Fruit fly (Drosophila melanogaster) whole organism, embryonic: ENCODE measurements around the gene CG5516.
A peak's percentile ranks its signal among the peaks of the same experiment; 100 is the strongest.

ENCODE experiments used
- B-H1 ChIP-seq: fragments of 200-800 bp; sonication (Bioruptor generic); IDR thresholded peaks from 3 replicates; pipeline ENCODE4 v1.3.6; 2022; ENCODE audit warnings: missing biosample characterization, missing genetic modification characterization
- CG10431 ChIP-seq: fragments of 200-800 bp; sonication (Bioruptor generic); optimal IDR thresholded peaks from 3 replicates; lab custom pipeline; 2018; ENCODE audit warnings: missing biosample characterization, mild to moderate bottlenecking, missing genetic modification characterization
- CG11093 ChIP-seq: fragments of 200-800 bp; sonication (Bioruptor generic); IDR thresholded peaks from 3 replicates; pipeline ENCODE4 v1.3.6; 2022; ENCODE audit warnings: missing biosample characterization, missing genetic modification characterization
- CG12299 ChIP-seq: fragments of 200-800 bp; sonication (Bioruptor generic); optimal IDR thresholded peaks from 2 replicates; lab custom pipeline; 2018; ENCODE audit warnings: missing biosample characterization, mild to moderate bottlenecking, missing genetic modification characterization
- CG13894 ChIP-seq: fragments of 200-800 bp; sonication (Bioruptor generic); optimal IDR thresholded peaks from 3 replicates; lab custom pipeline; 2018; ENCODE audit warnings: missing biosample characterization, mild to moderate bottlenecking, missing genetic modification characterization, moderate library complexity
- CG14965 ChIP-seq: fragments of 200-800 bp; sonication (Bioruptor generic); optimal IDR thresholded peaks from 2 replicates; lab custom pipeline; 2016; ENCODE audit warnings: missing biosample characterization, missing genetic modification characterization, borderline replicate concordance
- CG1529 ChIP-seq: fragments of 200-800 bp; sonication (Bioruptor generic); optimal IDR thresholded peaks from 3 replicates; lab custom pipeline; 2018; ENCODE audit warnings: missing biosample characterization, missing genetic modification characterization
- CG16863 ChIP-seq: fragments of 200-800 bp; sonication (Bioruptor generic); optimal IDR thresholded peaks from 3 replicates; lab custom pipeline; 2016; ENCODE audit warnings: missing biosample characterization, missing genetic modification characterization
- CG17829 ChIP-seq: fragments of 200-800 bp; optimal IDR thresholded peaks from 2 replicates; lab custom pipeline; 2019; ENCODE audit warnings: missing biosample characterization, mild to moderate bottlenecking, missing genetic modification characterization, moderate library complexity
- CG18764 ChIP-seq: fragments of 200-800 bp; sonication (Bioruptor generic); optimal IDR thresholded peaks from 3 replicates; lab custom pipeline; 2016; ENCODE audit warnings: missing biosample characterization, missing genetic modification characterization
- CG2129 ChIP-seq: fragments of 200-800 bp; sonication (Bioruptor generic); IDR thresholded peaks from 2 replicates; pipeline ENCODE4 v1.3.6; 2022; ENCODE audit warnings: missing biosample characterization, missing genetic modification characterization; ENCODE audit not compliant: partially characterized antibody
- CG2875 ChIP-seq: fragments of 200-800 bp; sonication (Bioruptor generic); optimal IDR thresholded peaks from 2 replicates; lab custom pipeline; 2017; ENCODE audit warnings: missing biosample characterization, mild to moderate bottlenecking, missing genetic modification characterization, missing genetic modification reagents
- CG3726 ChIP-seq: fragments of 200-800 bp; sonication (Bioruptor generic); IDR thresholded peaks from 3 replicates; pipeline ENCODE4, ENCODE4 v1.3.6; 2022; ENCODE audit warnings: missing biosample characterization, missing genetic modification characterization
- CG3847 ChIP-seq: fragments of 200-800 bp; sonication (Bioruptor generic); IDR thresholded peaks from 2 replicates; pipeline ENCODE4 v1.3.6; 2022; ENCODE audit warnings: missing biosample characterization, missing genetic modification characterization
- CG4854 ChIP-seq: fragments of 200-800 bp; sonication (Bioruptor generic); optimal IDR thresholded peaks from 2 replicates; lab custom pipeline; 2016; ENCODE audit warnings: missing biosample characterization, missing genetic modification characterization, inconsistent platforms
- CG7271 ChIP-seq: fragments of 200-800 bp; sonication (Bioruptor generic); optimal IDR thresholded peaks from 2 replicates; lab custom pipeline; 2018; ENCODE audit warnings: missing biosample characterization, mild to moderate bottlenecking, missing genetic modification characterization, moderate library complexity
- CG7556 ChIP-seq: fragments of 200-800 bp; sonication (Bioruptor generic); optimal IDR thresholded peaks from 2 replicates; lab custom pipeline; 2017; ENCODE audit warnings: missing biosample characterization, mild to moderate bottlenecking, missing genetic modification characterization
- CG7963 ChIP-seq: fragments of 200-800 bp; sonication (Bioruptor generic); IDR thresholded peaks from 3 replicates; pipeline ENCODE4 v1.3.6; 2022; ENCODE audit warnings: missing biosample characterization, missing genetic modification characterization; ENCODE audit not compliant: partially characterized antibody
- CTCF ChIP-seq: fragments of 200-800 bp; sonication (Bioruptor generic); optimal IDR thresholded peaks from 2 replicates; lab custom pipeline; 2017; ENCODE audit warnings: missing biosample characterization, mild to moderate bottlenecking, missing genetic modification characterization, moderate library complexity
- Camta ChIP-seq: fragments of 200-800 bp; sonication (Bioruptor generic); optimal IDR thresholded peaks from 2 replicates; lab custom pipeline; 2016; ENCODE audit warnings: missing biosample characterization, missing genetic modification characterization
- D ChIP-seq, 2 experiments: fragments of 200-800 bp in 1 of 2; fragments of >200 bp in 1 of 2; sonication (Bioruptor generic) in 1 of 2; optimal IDR thresholded peaks; 2 replicates in 1 of 2; 3 replicates in 1 of 2; lab custom pipeline; 2017; ENCODE audit warnings: mild to moderate bottlenecking in 1 of 2, missing biosample characterization in 1 of 2, missing genetic modification characterization in 1 of 2, missing genetic modification reagents in 1 of 2
- D19A ChIP-seq: fragments of 200-800 bp; optimal IDR thresholded peaks from 3 replicates; lab custom pipeline; 2019; ENCODE audit warnings: missing biosample characterization, mild to moderate bottlenecking, missing genetic modification characterization, moderate library complexity
- Drgx ChIP-seq: fragments of 200-800 bp; sonication (Bioruptor generic); IDR thresholded peaks from 2 replicates; pipeline ENCODE4 v1.3.6; 2022; ENCODE audit warnings: missing biosample characterization, missing genetic modification characterization
- Ets65A ChIP-seq: fragments of 200-800 bp; sonication (Bioruptor generic); peaks from one replicate; lab custom pipeline; 2016; ENCODE audit warnings: missing biosample characterization, missing genetic modification characterization
- GATAe ChIP-seq: fragments of 200-800 bp; sonication (Bioruptor generic); conservative IDR thresholded peaks from 2 replicates; pipeline ENCODE4 v1.3.6; 2022; ENCODE audit warnings: missing biosample characterization, missing genetic modification characterization
- Hr3 ChIP-seq: fragments of 200-800 bp; sonication (Bioruptor generic); optimal IDR thresholded peaks from 3 replicates; lab custom pipeline; 2016; ENCODE audit warnings: missing biosample characterization, missing genetic modification characterization
- Lhr ChIP-seq: fragments of 200-800 bp; sonication (Bioruptor generic); optimal IDR thresholded peaks from 3 replicates; lab custom pipeline; 2017; ENCODE audit warnings: mild to moderate bottlenecking, missing biosample characterization, missing genetic modification reagents, missing genetic modification characterization
- Mad ChIP-seq: fragments of 200-800 bp; sonication (Bioruptor generic); optimal IDR thresholded peaks from 2 replicates; lab custom pipeline; 2016; ENCODE audit warnings: missing biosample characterization, missing genetic modification characterization
- NC2β ChIP-seq: fragments of 200-800 bp; sonication (Bioruptor generic); optimal IDR thresholded peaks from 2 replicates; lab custom pipeline; 2016; ENCODE audit warnings: missing biosample characterization, missing genetic modification characterization
- PHDP ChIP-seq: fragments of 200-800 bp; sonication (Bioruptor generic); optimal IDR thresholded peaks from 3 replicates; lab custom pipeline; 2018; ENCODE audit warnings: missing biosample characterization, mild to moderate bottlenecking, missing genetic modification characterization, moderate library complexity
- Sox100B ChIP-seq: fragments of 200-800 bp; sonication (Bioruptor generic); optimal IDR thresholded peaks from 3 replicates; lab custom pipeline; 2018; ENCODE audit warnings: missing biosample characterization, mild to moderate bottlenecking, missing genetic modification characterization
- Xbp1 ChIP-seq: fragments of 200-800 bp; sonication (Bioruptor generic); optimal IDR thresholded peaks from 3 replicates; lab custom pipeline; 2016; ENCODE audit warnings: missing biosample characterization, mild to moderate bottlenecking, missing genetic modification characterization
- YL-1 ChIP-seq: fragments of 200-800 bp; sonication (Bioruptor generic); optimal IDR thresholded peaks from 3 replicates; lab custom pipeline; 2017; ENCODE audit warnings: missing biosample characterization, mild to moderate bottlenecking, missing genetic modification characterization
- amos ChIP-seq: fragments of 200-800 bp; sonication (Bioruptor generic); IDR thresholded peaks from 2 replicates; pipeline ENCODE4 v1.3.6; 2022; ENCODE audit warnings: missing biosample characterization, missing genetic modification characterization; ENCODE audit not compliant: partially characterized antibody
- ash1 ChIP-seq: fragments of 200-800 bp; sonication (Bioruptor generic); optimal IDR thresholded peaks from 2 replicates; lab custom pipeline; 2018; ENCODE audit warnings: missing biosample characterization, mild to moderate bottlenecking, missing genetic modification characterization
- ato ChIP-seq: fragments of 200-800 bp; sonication (Bioruptor generic); IDR thresholded peaks from 2 replicates; pipeline ENCODE4 v1.3.6; 2022; ENCODE audit warnings: missing biosample characterization, missing genetic modification characterization; ENCODE audit not compliant: partially characterized antibody
- chif ChIP-seq, 2 experiments: fragments of 200-800 bp; sonication (Bioruptor generic); optimal IDR thresholded peaks; 3 replicates each; lab custom pipeline; 2016; ENCODE audit warnings: missing biosample characterization in 2 of 2, missing genetic modification characterization in 2 of 2
- chinmo ChIP-seq: fragments of 200-800 bp; sonication (Bioruptor generic); IDR thresholded peaks from 4 replicates; pipeline ENCODE4 v1.3.6; 2022; ENCODE audit warnings: missing biosample characterization, missing genetic modification characterization; ENCODE audit not compliant: partially characterized antibody
- dati ChIP-seq: fragments of 200-800 bp; sonication (Bioruptor generic); IDR thresholded peaks from 2 replicates; pipeline ENCODE4 v1.3.6; 2022; ENCODE audit warnings: missing biosample characterization, missing genetic modification characterization
- ftz-f1 ChIP-seq: fragments of 200-800 bp; sonication (Bioruptor generic); optimal IDR thresholded peaks from 2 replicates; lab custom pipeline; 2016; ENCODE audit warnings: missing biosample characterization, missing genetic modification characterization
- gce ChIP-seq: fragments of 200-800 bp; sonication (Bioruptor generic); IDR thresholded peaks from 3 replicates; pipeline ENCODE4 v1.3.6; 2022; ENCODE audit warnings: missing biosample characterization, missing genetic modification characterization
- gt ChIP-seq: fragments of 200-800 bp; sonication (Bioruptor generic); IDR thresholded peaks from 2 replicates; pipeline ENCODE4 v1.3.6; 2022; ENCODE audit warnings: missing biosample characterization, missing genetic modification characterization
- her ChIP-seq: fragments of 200-800 bp; sonication (Bioruptor generic); optimal IDR thresholded peaks from 2 replicates; lab custom pipeline; 2016; ENCODE audit warnings: missing biosample characterization, missing genetic modification characterization
- jigr1 ChIP-seq: fragments of 200-800 bp; sonication (Bioruptor generic); IDR thresholded peaks from 3 replicates; pipeline ENCODE4 v1.3.6; 2022; ENCODE audit warnings: missing biosample characterization, missing genetic modification characterization
- mam ChIP-seq: fragments of 200-800 bp; sonication (Bioruptor generic); optimal IDR thresholded peaks from 3 replicates; lab custom pipeline; 2016; ENCODE audit warnings: missing biosample characterization, missing genetic modification characterization
- ranshi ChIP-seq: fragments of 200-800 bp; sonication (Bioruptor generic); IDR thresholded peaks from 2 replicates; pipeline ENCODE4 v1.3.6; 2022; ENCODE audit warnings: missing biosample characterization, missing genetic modification characterization
- so ChIP-seq: fragments of 200-800 bp; sonication (Bioruptor generic); IDR thresholded peaks from 3 replicates; pipeline ENCODE4 v1.3.6; 2022; ENCODE audit warnings: missing biosample characterization, missing genetic modification characterization
- tio ChIP-seq: fragments of 200-800 bp; sonication (Bioruptor generic); optimal IDR thresholded peaks from 2 replicates; lab custom pipeline; 2017; ENCODE audit warnings: missing biosample characterization, missing genetic modification characterization, inconsistent platforms
- zf30C ChIP-seq: fragments of 200-800 bp; sonication (Bioruptor generic); optimal IDR thresholded peaks from 3 replicates; lab custom pipeline; 2018; ENCODE audit warnings: missing biosample characterization, mild to moderate bottlenecking, missing genetic modification characterization
- zfh1 ChIP-seq: fragments of 200-800 bp; sonication (Bioruptor generic); IDR thresholded peaks from 3 replicates; pipeline ENCODE4 v1.3.6; 2022; ENCODE audit warnings: missing biosample characterization, missing genetic modification characterization

Gene CG5516

dm6 chr3R:15984483-15985118 is 20.9 kb downstream of the CG5516 start (continued):
- no peak for TF ChIP-seq CTCF (GFP tag; lab: Kevin White, UChicago)
- TF ChIP-seq CG16863, result peak; percentile 13
- no peak for TF ChIP-seq ftz-f1 (GFP tag; lab: Kevin White, UChicago)
- TF ChIP-seq CG11093 (GFP tag; lab: Robert Waterston, UW), result no peak
- TF ChIP-seq zfh1 (GFP tag; lab: Robert Waterston, UW), result peak; percentile 72
- TF ChIP-seq D (optimal IDR thresholded peaks at IDR 0.05; lab: Kevin White, UChicago), result no peak
- peak; percentile 12 for TF ChIP-seq D (GFP tag; optimal IDR thresholded peaks at IDR 0.05; lab: Kevin White, UChicago)
- TF ChIP-seq CG14965, result no peak
- TF ChIP-seq ash1, result no peak
- no peak for TF ChIP-seq CG4854 (GFP tag; lab: Kevin White, UChicago)
- TF ChIP-seq CG7963 (GFP tag; lab: Robert Waterston, UW), result no peak
- TF ChIP-seq her (GFP tag; lab: Kevin White, UChicago), result no peak
- TF ChIP-seq ato (GFP tag; lab: Robert Waterston, UW), result no peak
- TF ChIP-seq jigr1, result no peak
- peak; percentile 53 for TF ChIP-seq CG7556 (GFP tag; lab: Kevin White, UChicago)
- TF ChIP-seq GATAe (GFP tag; lab: Robert Waterston, UW), result peak; percentile 91
- TF ChIP-seq zf30C (GFP tag; lab: Kevin White, UChicago), result peak; percentile 63
- no peak for TF ChIP-seq Sox100B (GFP tag; lab: Kevin White, UChicago)
- no peak for TF ChIP-seq Mad (GFP tag; lab: Kevin White, UChicago)
- TF ChIP-seq B-H1, result no peak
- TF ChIP-seq gce (GFP tag; lab: Robert Waterston, UW), result no peak
- peak; percentile 46 for TF ChIP-seq Camta (GFP tag; lab: Kevin White, UChicago)
- TF ChIP-seq CG10431 (GFP tag; lab: Kevin White, UChicago), result no peak
- no peak for TF ChIP-seq NC2β (GFP tag; lab: Kevin White, UChicago)
- TF ChIP-seq tio (GFP tag; lab: Kevin White, UChicago), result no peak
- no peak for TF ChIP-seq gt (GFP tag; lab: Robert Waterston, UW)
- TF ChIP-seq chinmo (GFP tag; lab: Robert Waterston, UW), result 0 out of 4 replicates have a peak, but pooled peaks have one; percentile 35
- no peak for TF ChIP-seq Hr3
- TF ChIP-seq CG3847, result no peak
- TF ChIP-seq Lhr, result no peak
- no peak for TF ChIP-seq CG1529 (GFP tag; lab: Kevin White, UChicago)
- TF ChIP-seq ranshi (GFP tag; lab: Robert Waterston, UW), result no peak
- no peak for TF ChIP-seq CG18764 (GFP tag; lab: Kevin White, UChicago)
- TF ChIP-seq YL-1 (GFP tag; lab: Kevin White, UChicago), result no peak
- no peak for TF ChIP-seq Ets65A (GFP tag; lab: Kevin White, UChicago)
- 0 out of 3 replicates have a peak, but pooled peaks have one; percentile 26 for TF ChIP-seq so (GFP tag; lab: Robert Waterston, UW)
- peak; percentile 30 for TF ChIP-seq Xbp1 (GFP tag; lab: Kevin White, UChicago)
- no peak for TF ChIP-seq CG12299 (tag; lab: Kevin White, UChicago)
- no peak for TF ChIP-seq CG2129 (GFP tag; lab: Robert Waterston, UW)
- no peak for TF ChIP-seq amos
- TF ChIP-seq CG13894, result no peak
- peak; percentile 41 for TF ChIP-seq PHDP (tag; lab: Kevin White, UChicago)
- no peak for TF ChIP-seq CG2875 (GFP tag; lab: Kevin White, UChicago)
- no peak for TF ChIP-seq CG7271 (tag; lab: Kevin White, UChicago)
- peak; percentile 10 for TF ChIP-seq mam
- 0 out of 3 replicates have a peak, but pooled peaks have one; percentile 18 for TF ChIP-seq CG3726 (GFP tag; lab: Robert Waterston, UW)
- TF ChIP-seq dati, result 0 out of 2 replicates have a peak, but pooled peaks have one; percentile 16
- peak; percentile 51 for TF ChIP-seq D19A (tag; lab: Kevin White, UChicago)
- peak in 1 of 2 experiments; percentile 22 for TF ChIP-seq chif (GFP tag; optimal IDR thresholded peaks at IDR 0.05; lab: Kevin White, UChicago)
- peak; percentile 80 for TF ChIP-seq Drgx
- TF ChIP-seq CG17829 (tag; lab: Kevin White, UChicago), result peak; percentile 58
